Worm (Caenorhabditis elegans): ENCODE data around the gene R09F10.3.
A peak's percentile ranks its signal among the peaks of the same experiment; 100 is the strongest.

Gene R09F10.3

ce11 chrX:8327800-8328199 lies 33.4 kb downstream of the R09F10.3 start, which contains the start of gene F55E10.4:
F55E10.4 (minus strand) TSS chrX:8327900.
- no peak for TF ChIP-seq nhr-77 (tag; optimal IDR thresholded peaks at IDR 0.05)
- TF ChIP-seq jun-1 (tag; optimal IDR thresholded peaks at IDR 0.05): no peak
- no peak for TF ChIP-seq nhr-11 (tag; optimal IDR thresholded peaks at IDR 0.05)
- TF ChIP-seq nhr-43 (tag; optimal IDR thresholded peaks at IDR 0.05; ENCODE audit: poor library complexity, severe bottlenecking): no peak

ce11 chrX:8340393-8340792 lies 46.0 kb downstream of the R09F10.3 start, which contains the start of gene F55E10.2:
F55E10.2 (plus strand) TSS chrX:8340693.
- TF ChIP-seq ztf-11 (tag; optimal IDR thresholded peaks at IDR 0.05): no peak
- TF ChIP-seq zag-1 (tag; optimal IDR thresholded peaks at IDR 0.05): no peak
- no peak for TF ChIP-seq nhr-12 (tag; optimal IDR thresholded peaks at IDR 0.05)
- no peak for TF ChIP-seq nhr-76 (tag; optimal IDR thresholded peaks at IDR 0.05)
- no peak for TF ChIP-seq R02D3.7 (tag; optimal IDR thresholded peaks at IDR 0.05)
- no peak for TF ChIP-seq nhr-43 (tag; optimal IDR thresholded peaks at IDR 0.05; ENCODE audit: poor library complexity, severe bottlenecking)
- no peak for TF ChIP-seq fos-1 (tag; optimal IDR thresholded peaks at IDR 0.05)
- TF ChIP-seq unc-62 (GFP tag; optimal IDR thresholded peaks at IDR 0.05): no peak
- no peak for TF ChIP-seq fkh-2 (tag; optimal IDR thresholded peaks at IDR 0.05)
- TF ChIP-seq sea-2 (GFP tag; optimal IDR thresholded peaks at IDR 0.05): no peak
- TF ChIP-seq ama-1 (optimal IDR thresholded peaks at IDR 0.05): no peak
- TF ChIP-seq ceh-28 (tag; optimal IDR thresholded peaks at IDR 0.05): no peak

ce11 chrX:8341675-8342074 lies 47.2 kb downstream of the R09F10.3 start, which contains the start of gene F55E10.1:
F55E10.1 (plus strand) TSS chrX:8341975.
- TF ChIP-seq pqm-1 (tag; optimal IDR thresholded peaks at IDR 0.05): no peak
- TF ChIP-seq nhr-67 (tag; optimal IDR thresholded peaks at IDR 0.05): no peak
- TF ChIP-seq zag-1 (tag; optimal IDR thresholded peaks at IDR 0.05): no peak
- TF ChIP-seq nhr-12 (tag; optimal IDR thresholded peaks at IDR 0.05): no peak
- no peak for TF ChIP-seq tbx-2 (tag; optimal IDR thresholded peaks at IDR 0.05)
- TF ChIP-seq hmg-11 (tag; optimal IDR thresholded peaks at IDR 0.05): no peak

- no peak for TF ChIP-seq ceh-16 (tag; optimal IDR thresholded peaks at IDR 0.05)
- no peak for TF ChIP-seq elt-3 (tag; optimal IDR thresholded peaks at IDR 0.05)
- peak; percentile 59 for TF ChIP-seq elt-2 (tag; optimal IDR thresholded peaks at IDR 0.05)
These were observed 51.8 kb downstream of the R09F10.3 start, which contains the start of gene drd-5 for ce11 chrX:8346248-8346647. drd-5 (minus strand) TSS chrX:8346348.
